Worm (Caenorhabditis elegans) whole organism, late embryonic: ENCODE results near the gene C44B7.11.

Source experiments
- C08G9.2 ChIP-seq: sonication (generic microtip); optimal IDR thresholded peaks from 2 replicates; lab custom pipeline; 2016; ENCODE audit warnings: mild to moderate bottlenecking, missing genetic modification characterization, moderate library complexity, missing compliant biosample characterization
- Y22D7AL.16 ChIP-seq: sonication (generic microtip); optimal IDR thresholded peaks from 2 replicates; lab custom pipeline; 2016; ENCODE audit warnings: missing genetic modification characterization, missing compliant biosample characterization
- ceh-14 ChIP-seq: sonication (generic microtip); optimal IDR thresholded peaks from 2 replicates; lab custom pipeline; 2016; ENCODE audit warnings: missing genotype, missing genetic modification characterization, missing compliant biosample characterization
- ceh-18 ChIP-seq: sonication (generic microtip); optimal IDR thresholded peaks from 2 replicates; lab custom pipeline; 2016; ENCODE audit warnings: missing genetic modification characterization, missing compliant biosample characterization
- ceh-19 ChIP-seq: fragments of 200-800 bp; sonication (Bioruptor generic); optimal IDR thresholded peaks from 2 replicates; lab custom pipeline; 2018; ENCODE audit warnings: mild to moderate bottlenecking, missing genetic modification characterization, missing compliant biosample characterization
- ceh-2 ChIP-seq: sonication (generic microtip); optimal IDR thresholded peaks from 2 replicates; lab custom pipeline; 2016; ENCODE audit warnings: missing genotype, missing genetic modification characterization, missing compliant biosample characterization
- ceh-22 ChIP-seq: sonication (generic microtip); optimal IDR thresholded peaks from 2 replicates; lab custom pipeline; 2017; ENCODE audit warnings: missing biosample characterization, missing genetic modification characterization
- ceh-24 ChIP-seq: sonication (generic microtip); optimal IDR thresholded peaks from 2 replicates; lab custom pipeline; 2016; ENCODE audit warnings: mild to moderate bottlenecking, missing genetic modification characterization, missing compliant biosample characterization
- ceh-30 ChIP-seq: fragments of 150-350 bp; optimal IDR thresholded peaks from 2 replicates; lab custom pipeline; 2014; ENCODE audit warnings: missing biosample characterization, missing genetic modification characterization
- ceh-34 ChIP-seq: sonication (generic microtip); optimal IDR thresholded peaks from 2 replicates; lab custom pipeline; 2016; ENCODE audit warnings: mild to moderate bottlenecking, missing genetic modification characterization, missing compliant biosample characterization
- ceh-48 ChIP-seq: sonication (generic microtip); optimal IDR thresholded peaks from 2 replicates; lab custom pipeline; 2016; ENCODE audit warnings: missing genetic modification characterization, inconsistent platforms, missing compliant biosample characterization
- ceh-9 ChIP-seq: sonication (generic microtip); optimal IDR thresholded peaks from 2 replicates; lab custom pipeline; 2016; ENCODE audit warnings: mild to moderate bottlenecking, missing genetic modification characterization, inconsistent platforms, missing compliant biosample characterization
- che-1 ChIP-seq: sonication (generic microtip); optimal IDR thresholded peaks from 2 replicates; lab custom pipeline; 2016; ENCODE audit warnings: mild to moderate bottlenecking, missing genetic modification characterization, missing compliant biosample characterization
- elt-2 ChIP-seq: sonication (generic microtip); optimal IDR thresholded peaks from 2 replicates; lab custom pipeline; 2016; ENCODE audit warnings: missing genetic modification reagents, missing genetic modification characterization, missing compliant biosample characterization
- elt-4 ChIP-seq: sonication (generic microtip); optimal IDR thresholded peaks from 2 replicates; lab custom pipeline; 2016; ENCODE audit warnings: missing genetic modification characterization, missing compliant biosample characterization
- ets-4 ChIP-seq: sonication (generic microtip); optimal IDR thresholded peaks from 2 replicates; lab custom pipeline; 2016; ENCODE audit warnings: missing genetic modification characterization, missing compliant biosample characterization
- eyg-1 ChIP-seq: sonication (generic microtip); optimal IDR thresholded peaks from 2 replicates; lab custom pipeline; 2016; ENCODE audit warnings: missing genotype, missing genetic modification characterization, missing compliant biosample characterization
- fax-1 ChIP-seq: sonication (generic microtip); optimal IDR thresholded peaks from 2 replicates; lab custom pipeline; 2016; ENCODE audit warnings: missing genotype, missing genetic modification characterization, missing compliant biosample characterization
- fkh-6 ChIP-seq: sonication (generic microtip); optimal IDR thresholded peaks from 2 replicates; lab custom pipeline; 2016; ENCODE audit warnings: missing genetic modification characterization, missing compliant biosample characterization
- gmeb-2 ChIP-seq: sonication (generic microtip); optimal IDR thresholded peaks from 2 replicates; lab custom pipeline; 2016; ENCODE audit warnings: missing genetic modification characterization, inconsistent platforms, missing compliant biosample characterization
- hlh-13 ChIP-seq: fragments of 200-800 bp; sonication (Bioruptor generic); optimal IDR thresholded peaks from 2 replicates; lab custom pipeline; 2018; ENCODE audit warnings: mild to moderate bottlenecking, missing genetic modification characterization, missing compliant biosample characterization
- hlh-15 ChIP-seq: sonication (generic microtip); optimal IDR thresholded peaks from 2 replicates; lab custom pipeline; 2016; ENCODE audit warnings: missing genetic modification characterization, missing compliant biosample characterization
- hlh-6 ChIP-seq: sonication (generic microtip); optimal IDR thresholded peaks from 2 replicates; lab custom pipeline; 2016; ENCODE audit warnings: missing genotype, missing genetic modification characterization, missing compliant biosample characterization
- hlh-8 ChIP-seq: sonication (generic microtip); optimal IDR thresholded peaks from 2 replicates; lab custom pipeline; 2016; ENCODE audit warnings: missing genotype, missing genetic modification characterization, missing compliant biosample characterization
- lim-6 ChIP-seq: sonication (generic microtip); optimal IDR thresholded peaks from 2 replicates; lab custom pipeline; 2016; ENCODE audit warnings: missing genetic modification characterization, missing compliant biosample characterization
- lin-11 ChIP-seq: fragments of 200-800 bp; sonication (Bioruptor generic); optimal IDR thresholded peaks from 2 replicates; lab custom pipeline; 2018; ENCODE audit warnings: mild to moderate bottlenecking, missing genetic modification characterization, missing compliant biosample characterization
- madf-2 ChIP-seq: sonication (generic microtip); optimal IDR thresholded peaks from 2 replicates; lab custom pipeline; 2017; ENCODE audit warnings: missing genetic modification characterization, missing compliant biosample characterization
- mec-3 ChIP-seq: sonication (generic microtip); optimal IDR thresholded peaks from 2 replicates; lab custom pipeline; 2016; ENCODE audit warnings: borderline replicate concordance, missing genetic modification characterization, missing compliant biosample characterization
- nhr-11 ChIP-seq: fragments of 150-350 bp; optimal IDR thresholded peaks from 2 replicates; lab custom pipeline; 2014; ENCODE audit warnings: missing biosample characterization, missing genetic modification characterization
- nhr-232 ChIP-seq: sonication (generic microtip); optimal IDR thresholded peaks from 2 replicates; lab custom pipeline; 2016; ENCODE audit warnings: missing genetic modification characterization, missing compliant biosample characterization
- npax-4 ChIP-seq: sonication (generic microtip); optimal IDR thresholded peaks from 2 replicates; lab custom pipeline; 2016; ENCODE audit warnings: missing genetic modification characterization, missing compliant biosample characterization
- odd-2 ChIP-seq: sonication (generic microtip); optimal IDR thresholded peaks from 2 replicates; lab custom pipeline; 2017; ENCODE audit warnings: antibody characterized with exemption, mild to moderate bottlenecking, missing genetic modification characterization, missing compliant biosample characterization
- pha-4 ChIP-seq: fragments of 150-350 bp; optimal IDR thresholded peaks from 2 replicates; lab custom pipeline; 2018; ENCODE audit warnings: missing biosample characterization, missing genetic modification reagents, missing genetic modification characterization
- pqm-1 ChIP-seq: sonication (generic microtip); optimal IDR thresholded peaks from 2 replicates; lab custom pipeline; 2016; ENCODE audit warnings: missing genetic modification characterization, missing compliant biosample characterization
- ref-2 ChIP-seq: sonication (generic microtip); optimal IDR thresholded peaks from 2 replicates; lab custom pipeline; 2016; ENCODE audit warnings: missing genetic modification characterization, missing compliant biosample characterization
- rnt-1 ChIP-seq: sonication (generic microtip); optimal IDR thresholded peaks from 2 replicates; lab custom pipeline; 2016; ENCODE audit warnings: missing genetic modification characterization, missing compliant biosample characterization
- sox-2 ChIP-seq: fragments of 200-800 bp; sonication (Bioruptor generic); IDR thresholded peaks from 2 replicates; pipeline ENCODE4 v1.3.6; 2022; ENCODE audit warnings: missing genetic modification reagents, missing genetic modification characterization, missing compliant biosample characterization
- syd-9 ChIP-seq: sonication (generic microtip); optimal IDR thresholded peaks from 2 replicates; lab custom pipeline; 2016; ENCODE audit warnings: mild to moderate bottlenecking, missing genetic modification characterization, moderate library complexity, missing compliant biosample characterization
- tbx-2 ChIP-seq: sonication (generic microtip); optimal IDR thresholded peaks from 2 replicates; lab custom pipeline; 2016; ENCODE audit warnings: missing genetic modification characterization, missing compliant biosample characterization
- ttx-3 ChIP-seq: sonication (generic microtip); optimal IDR thresholded peaks from 2 replicates; lab custom pipeline; 2016; ENCODE audit warnings: missing genetic modification reagents, missing genetic modification characterization, missing compliant biosample characterization
- unc-3 ChIP-seq, 2 experiments: fragments of 200-800 bp in 1 of 2; sonication (Bioruptor generic) in 1 of 2; sonication (generic microtip) in 1 of 2; conservative IDR thresholded peaks in 1 of 2; optimal IDR thresholded peaks in 1 of 2; 2 replicates each; pipeline versions ENCODE4 v1.3.6 to Lab custom; 2016 to 2022; ENCODE audit warnings: missing compliant biosample characterization in 2 of 2, missing genetic modification characterization in 2 of 2, missing genetic modification reagents in 1 of 2
- unc-55 ChIP-seq: sonication (generic microtip); optimal IDR thresholded peaks from 2 replicates; lab custom pipeline; 2017; ENCODE audit warnings: missing biosample characterization, missing genetic modification reagents, missing genetic modification characterization
- ztf-16 ChIP-seq: sonication (generic microtip); optimal IDR thresholded peaks from 2 replicates; lab custom pipeline; 2017; ENCODE audit warnings: missing genetic modification characterization, missing compliant biosample characterization

C44B7.11 gene

DNA sequence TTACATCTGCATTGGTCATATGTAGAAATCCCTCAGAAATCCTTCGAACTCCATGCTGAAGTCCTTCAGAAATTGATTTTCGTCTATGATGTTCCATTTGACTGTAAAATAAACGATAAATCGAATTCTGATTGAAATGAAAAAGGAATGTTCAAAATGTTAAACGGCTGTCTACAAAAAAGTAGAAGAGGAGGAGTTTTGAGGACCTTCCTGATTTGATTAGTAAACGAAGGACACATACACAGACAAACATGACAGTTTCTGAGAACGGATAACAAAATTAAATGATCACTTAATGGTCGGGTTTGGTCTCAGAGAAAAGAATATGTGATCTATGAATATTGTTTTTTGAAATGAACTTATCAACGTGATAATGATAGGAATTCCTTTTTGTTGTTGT is 20.4 kb downstream of the C44B7.11 start, which contains the start of gene slc-36.5:
slc-36.5 (minus strand) TSS at position 101 of the 400 bp plus-strand sequence.
- TF ChIP-seq ceh-48 (tag; lab: Kevin White, UChicago) (no peak), unc-55 (no peak), ceh-9 (tag; lab: Kevin White, UChicago) (no peak), hlh-13 (GFP tag; lab: Kevin White, UChicago) (no peak), ceh-14 (no peak), hlh-6 (tag; lab: Kevin White, UChicago) (no peak), ceh-19 (no peak), syd-9 (tag; lab: Kevin White, UChicago) (no peak), mec-3 (tag; lab: Kevin White, UChicago) (no peak), tbx-2 (tag; lab: Kevin White, UChicago) (no peak), nhr-232 (tag; lab: Kevin White, UChicago) (no peak), odd-2 (tag; lab: Kevin White, UChicago) (no peak), ceh-24 (tag; lab: Kevin White, UChicago) (no peak), ceh-22 (tag; lab: Kevin White, UChicago) (no peak), hlh-15 (tag; lab: Kevin White, UChicago) (no peak), ets-4 (tag; lab: Kevin White, UChicago) (no peak), hlh-8 (no peak), elt-2 (tag; lab: Kevin White, UChicago) (no peak), eyg-1 (tag; lab: Kevin White, UChicago) (no peak), madf-2 (tag; lab: Kevin White, UChicago) (no peak)

DNA sequence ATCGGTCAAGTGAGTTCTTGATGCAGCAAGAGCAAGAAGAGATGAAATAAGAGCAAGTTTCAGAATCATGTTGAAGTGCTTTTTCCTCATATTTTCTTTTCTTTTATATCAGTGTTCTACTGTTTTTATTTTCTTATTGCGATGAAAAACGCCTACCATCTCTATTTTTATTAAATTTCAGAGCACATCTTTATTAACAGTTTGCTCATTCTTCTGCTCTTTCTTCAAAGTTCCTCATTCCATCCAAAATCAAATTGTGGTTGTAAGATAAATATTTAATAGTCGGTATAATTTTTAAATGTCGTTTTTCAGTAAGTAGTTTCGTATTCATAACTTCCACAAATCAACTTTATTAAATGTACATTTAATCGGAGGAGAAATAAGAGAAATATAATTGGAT is 24.8 kb downstream of the C44B7.11 start, which contains the start of gene C44B7.5:
C44B7.5 (minus strand) TSS at position 101 of the 400 bp plus-strand sequence.
- TF ChIP-seq rnt-1 (tag; lab: Kevin White, UChicago): no peak
- TF ChIP-seq pha-4 (tag; lab: Kevin White, UChicago): no peak
- TF ChIP-seq, all 69 proteins: peak for 0

DNA sequence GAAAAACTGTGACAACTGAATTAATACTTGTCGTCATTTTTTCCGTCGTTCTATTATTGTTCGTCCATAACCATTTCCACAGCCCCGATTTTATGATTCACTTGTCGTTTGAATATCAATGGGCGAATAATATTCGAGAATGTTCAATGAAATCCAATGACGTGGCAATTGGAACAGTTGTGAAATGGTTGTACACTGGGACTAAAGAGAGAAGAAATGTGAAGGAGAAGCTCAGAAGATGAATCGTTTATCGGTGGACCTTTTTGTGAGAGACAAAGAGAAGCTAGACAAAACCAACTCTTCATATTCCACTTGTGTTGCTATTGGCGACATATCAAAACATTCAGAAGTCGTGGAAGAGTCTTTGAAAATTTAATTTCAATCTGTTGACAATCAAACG is 26.5 kb downstream of the C44B7.11 start, which contains the start of gene clhm-1:
clhm-1 (minus strand) TSS at position 207 of the 400 bp plus-strand sequence.
- TF ChIP-seq gmeb-2 (no peak), lin-11 (tag; lab: Kevin White, UChicago) (no peak), ceh-24 (tag; lab: Kevin White, UChicago) (no peak), sox-2 (GFP tag; lab: Robert Waterston, UW) (no peak), ttx-3 (tag; lab: Kevin White, UChicago) (no peak), ceh-34 (tag; lab: Kevin White, UChicago) (no peak), fkh-6 (no peak), elt-4 (tag; lab: Kevin White, UChicago) (no peak), hlh-15 (tag; lab: Kevin White, UChicago) (no peak)

- TF ChIP-seq fkh-6 (no peak), ref-2 (tag; lab: Kevin White, UChicago) (no peak), Y22D7AL.16 (tag; lab: Kevin White, UChicago) (no peak), unc-3 (GFP tag; conservative IDR thresholded peaks at IDR 0.05; lab: Robert Waterston, UW) (no peak), unc-3 (tag; optimal IDR thresholded peaks at IDR 0.05; lab: Kevin White, UChicago) (no peak), ceh-2 (tag; lab: Kevin White, UChicago) (no peak), hlh-8 (no peak), ceh-30 (no peak)
Observed at ce11 chrII:6863652-6864051, 33.7 kb downstream of the C44B7.11 start, which contains the start of gene aff-1. aff-1 (minus strand) TSS chrII:6863752.

DNA sequence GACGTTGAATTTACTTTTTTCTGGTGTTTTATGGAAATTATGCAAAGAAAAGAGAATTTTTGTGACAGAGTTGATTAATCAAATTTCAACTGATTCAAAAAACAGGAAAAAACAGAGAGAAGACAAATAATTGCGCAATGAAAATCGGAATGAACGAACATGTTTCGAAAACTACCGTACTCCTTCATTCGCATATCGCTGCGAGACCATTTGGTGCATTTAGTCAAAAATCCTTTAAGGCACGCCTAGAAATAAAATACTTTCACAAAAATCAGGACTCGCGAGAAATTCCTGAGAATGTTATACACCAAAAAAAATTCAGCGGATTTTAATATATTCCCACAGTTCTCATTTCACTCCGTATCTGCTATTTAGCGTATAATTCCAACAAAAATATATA is 37.3 kb downstream of the C44B7.11 start:
- TF ChIP-seq pqm-1 (tag; lab: Kevin White, UChicago) (no peak), rnt-1 (tag; lab: Kevin White, UChicago) (no peak), lim-6 (tag; lab: Kevin White, UChicago) (no peak), ceh-14 (no peak), npax-4 (tag; lab: Kevin White, UChicago) (no peak), fax-1 (tag; lab: Kevin White, UChicago) (no peak), ceh-18 (tag; lab: Kevin White, UChicago) (no peak), unc-3 (GFP tag; conservative IDR thresholded peaks at IDR 0.05; lab: Robert Waterston, UW) (no peak), unc-3 (tag; optimal IDR thresholded peaks at IDR 0.05; lab: Kevin White, UChicago) (no peak), nhr-11 (tag; lab: Kevin White, UChicago) (no peak), ceh-2 (tag; lab: Kevin White, UChicago) (no peak), ztf-16 (no peak), che-1 (tag; lab: Kevin White, UChicago) (no peak), C08G9.2 (tag; lab: Kevin White, UChicago) (no peak), pha-4 (tag; lab: Kevin White, UChicago) (no peak)
